Worm (Caenorhabditis elegans) whole organism, young adult: ENCODE measurements around the gene cpr-9.

ENCODE experiments used
- F55B11.4 ChIP-seq: sonication (generic microtip); optimal IDR thresholded peaks from 2 replicates; lab custom pipeline; 2016; ENCODE audit warnings: missing compliant biosample characterization, missing genetic modification characterization, borderline replicate concordance; ENCODE audit not compliant: insufficient read depth
- F57A8.1 ChIP-seq: fragments of 200-800 bp; sonication (Bioruptor generic); optimal IDR thresholded peaks from 2 replicates; lab custom pipeline; 2018; ENCODE audit warnings: mild to moderate bottlenecking, missing genetic modification characterization, moderate library complexity, missing compliant biosample characterization
- attf-6 ChIP-seq: fragments of 200-800 bp; sonication (Bioruptor generic); IDR thresholded peaks from 2 replicates; pipeline ENCODE4 v1.3.6; 2022; ENCODE audit warnings: missing genetic modification reagents, missing genetic modification characterization, missing compliant biosample characterization
- ekl-4 ChIP-seq: fragments of 200-800 bp; sonication (Bioruptor generic); IDR thresholded peaks from 2 replicates; pipeline ENCODE4 v1.3.6; 2022; ENCODE audit warnings: missing genetic modification reagents, missing genetic modification characterization, missing compliant biosample characterization
- hlh-12 ChIP-seq: sonication (generic microtip); optimal IDR thresholded peaks from 2 replicates; lab custom pipeline; 2016; ENCODE audit warnings: missing genetic modification characterization, missing compliant biosample characterization
- let-607 ChIP-seq, 2 experiments: fragments of 200-800 bp in 1 of 2; sonication (Bioruptor generic) in 1 of 2; sonication (generic microtip) in 1 of 2; optimal IDR thresholded peaks; 2 replicates each; lab custom pipeline; 2016 to 2018; ENCODE audit warnings: mild to moderate bottlenecking in 2 of 2, missing compliant biosample characterization in 2 of 2, missing genetic modification characterization in 2 of 2, moderate library complexity in 2 of 2, missing genotype in 1 of 2
- lin-26 ChIP-seq: fragments of 200-800 bp; sonication (Bioruptor generic); IDR thresholded peaks from 2 replicates; pipeline ENCODE4 v1.3.6; 2022; ENCODE audit warnings: missing genetic modification reagents, missing genetic modification characterization, missing compliant biosample characterization
- pha-4 ChIP-seq: fragments of 150-350 bp; sonication (generic microtip); optimal IDR thresholded peaks from 2 replicates; lab custom pipeline; 2014; ENCODE audit warnings: missing biosample characterization, missing genetic modification reagents, missing genetic modification characterization

ce11 chrV:12048445-12048844 is 45.6 kb downstream of the cpr-9 start, which contains the start of gene dars-2:
- TF ChIP-seq attf-6: no peak
- no peak for TF ChIP-seq F55B11.4 (tag; lab: Kevin White, UChicago)
- no peak for TF ChIP-seq hlh-12 (tag; lab: Kevin White, UChicago)
- no peak for TF ChIP-seq lin-26 (GFP tag; lab: Robert Waterston, UW)
- no peak for TF ChIP-seq let-607 (tag; optimal IDR thresholded peaks at IDR 0.05; lab: Kevin White, UChicago)
- TF ChIP-seq F57A8.1 (GFP tag; lab: Kevin White, UChicago): no peak
- TF ChIP-seq pha-4 (tag; lab: Kevin White, UChicago): no peak
- TF ChIP-seq ekl-4 (GFP tag; lab: Robert Waterston, UW): no peak
